Worm (Caenorhabditis elegans): ENCODE results near the gene ugt-61.

DNA sequence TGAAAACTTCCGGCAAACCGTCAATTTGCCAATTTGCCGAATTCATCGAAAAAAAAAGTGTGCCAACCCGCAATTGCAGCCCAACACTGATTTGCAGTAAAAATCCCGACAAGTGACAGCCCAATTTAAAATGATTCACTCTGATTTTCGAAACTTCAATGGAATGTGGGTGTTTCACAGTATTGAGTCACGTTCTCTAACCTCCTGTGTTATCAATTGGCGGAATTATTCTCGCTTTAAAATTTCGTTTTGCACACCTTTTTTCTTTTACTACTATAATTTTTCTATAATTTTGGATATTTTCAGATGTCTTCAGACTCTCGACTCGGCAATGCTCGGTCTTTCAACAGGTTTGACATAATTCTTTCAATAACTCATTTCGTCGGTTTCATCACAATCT is 19.9 kb upstream of the ugt-61 start, which contains the start of gene F39G3.5:
- TF ChIP-seq dao-5 (tag; optimal IDR thresholded peaks at IDR 0.05) (no peak), him-1 (tag; optimal IDR thresholded peaks at IDR 0.05) (no peak)

All from whole organism, L4/young adult.